Worm (Caenorhabditis elegans) whole organism, young adult: ENCODE data around the gene K07E1.1.

Experiments used
- B0019.2 ChIP-seq: fragments of 200-800 bp; sonication (Bioruptor generic); conservative IDR thresholded peaks from 2 replicates; pipeline ENCODE4 v1.3.6; 2022; ENCODE audit warnings: missing genetic modification reagents, missing genetic modification characterization, missing compliant biosample characterization
- C17E4.6 ChIP-seq: fragments of 200-800 bp; sonication (Bioruptor generic); IDR thresholded peaks from 2 replicates; pipeline ENCODE4 v1.3.6; 2022; ENCODE audit warnings: missing genetic modification reagents, missing genetic modification characterization, missing compliant biosample characterization
- D2030.7 ChIP-seq: fragments of 200-800 bp; sonication (Bioruptor generic); IDR thresholded peaks from 2 replicates; pipeline ENCODE4 v1.3.6; 2022; ENCODE audit warnings: missing genetic modification reagents, missing genetic modification characterization, missing compliant biosample characterization
- F10E7.11 ChIP-seq: sonication (generic microtip); optimal IDR thresholded peaks from 2 replicates; lab custom pipeline; 2017; ENCODE audit warnings: mild to moderate bottlenecking, missing genetic modification characterization, moderate library complexity, missing compliant biosample characterization
- F22D6.2 ChIP-seq: sonication (generic microtip); optimal IDR thresholded peaks from 2 replicates; lab custom pipeline; 2016; ENCODE audit warnings: mild to moderate bottlenecking, missing genetic modification characterization, missing compliant biosample characterization
- F23B12.7 ChIP-seq: sonication (generic microtip); optimal IDR thresholded peaks from 2 replicates; lab custom pipeline; 2017; ENCODE audit warnings: missing genetic modification characterization, mild to moderate bottlenecking, missing compliant biosample characterization, antibody characterized with exemption, moderate library complexity; ENCODE audit not compliant: insufficient read depth
- F33H1.4 ChIP-seq: fragments of 200-800 bp; sonication (Bioruptor generic); IDR thresholded peaks from 2 replicates; pipeline ENCODE4 v1.3.6; 2022; ENCODE audit warnings: missing genetic modification reagents, missing genetic modification characterization, missing compliant biosample characterization
- F37B4.10 ChIP-seq: fragments of 200-800 bp; sonication (Bioruptor generic); IDR thresholded peaks from 2 replicates; pipeline ENCODE4 v1.3.6; 2022; ENCODE audit warnings: missing genetic modification characterization, missing compliant biosample characterization
- F49E8.2 ChIP-seq: sonication (generic microtip); optimal IDR thresholded peaks from 3 replicates; lab custom pipeline; 2017; ENCODE audit warnings: missing genetic modification characterization, mild to moderate bottlenecking, missing compliant biosample characterization, antibody characterized with exemption, moderate library complexity; ENCODE audit not compliant: insufficient read depth
- F52B5.7 ChIP-seq: sonication (generic microtip); optimal IDR thresholded peaks from 2 replicates; lab custom pipeline; 2016; ENCODE audit warnings: mild to moderate bottlenecking, missing genetic modification characterization, missing compliant biosample characterization
- F57A8.1 ChIP-seq: fragments of 200-800 bp; sonication (Bioruptor generic); optimal IDR thresholded peaks from 2 replicates; lab custom pipeline; 2018; ENCODE audit warnings: mild to moderate bottlenecking, missing genetic modification characterization, moderate library complexity, missing compliant biosample characterization
- T07F8.4 ChIP-seq: sonication (generic microtip); optimal IDR thresholded peaks from 2 replicates; lab custom pipeline; 2016; ENCODE audit warnings: mild to moderate bottlenecking, missing genetic modification characterization, moderate library complexity, missing compliant biosample characterization
- T26A5.8 ChIP-seq: sonication (generic microtip); optimal IDR thresholded peaks from 2 replicates; lab custom pipeline; 2016; ENCODE audit warnings: missing genetic modification characterization, missing compliant biosample characterization
- ama-1 ChIP-seq, 3 experiments: fragments of 150-350 bp in 1 of 3; sonication (generic microtip) in 2 of 3; optimal IDR thresholded peaks; 2 replicates each; lab custom pipeline; 2014 to 2018; ENCODE audit warnings: missing biosample characterization in 2 of 3, missing genetic modification characterization in 2 of 3, missing genetic modification reagents in 2 of 3
- athp-1 ChIP-seq: sonication (generic microtip); optimal IDR thresholded peaks from 2 replicates; lab custom pipeline; 2017; ENCODE audit warnings: mild to moderate bottlenecking, missing genetic modification characterization, missing compliant biosample characterization
- attf-3 ChIP-seq: fragments of 200-800 bp; sonication (Bioruptor generic); conservative IDR thresholded peaks from 2 replicates; pipeline ENCODE4 v1.3.6; 2022; ENCODE audit warnings: missing genetic modification reagents, missing genetic modification characterization, missing compliant biosample characterization
- attf-5 ChIP-seq: fragments of 200-800 bp; sonication (Bioruptor generic); optimal IDR thresholded peaks from 2 replicates; lab custom pipeline; 2018; ENCODE audit warnings: mild to moderate bottlenecking, missing genetic modification characterization, missing compliant biosample characterization
- bed-1 ChIP-seq: fragments of 200-800 bp; sonication (Bioruptor generic); IDR thresholded peaks from 2 replicates; pipeline ENCODE4 v1.3.6; 2022; ENCODE audit warnings: missing genetic modification reagents, missing genetic modification characterization, missing compliant biosample characterization
- cebp-2 ChIP-seq: fragments of 200-800 bp; sonication (Bioruptor generic); IDR thresholded peaks from 2 replicates; pipeline ENCODE4 v1.3.6; 2022; ENCODE audit warnings: missing genetic modification characterization, missing compliant biosample characterization
- ceh-40 ChIP-seq: fragments of 200-800 bp; sonication (Bioruptor generic); IDR thresholded peaks from 2 replicates; pipeline ENCODE4 v1.3.6; 2022; ENCODE audit warnings: missing genetic modification characterization, missing compliant biosample characterization
- dox-1 ChIP-seq: fragments of 200-800 bp; sonication (Bioruptor generic); IDR thresholded peaks from 2 replicates; pipeline ENCODE4 v1.3.6; 2022; ENCODE audit warnings: missing genetic modification reagents, missing genetic modification characterization, missing compliant biosample characterization
- dpl-1 ChIP-seq: fragments of 150-350 bp; optimal IDR thresholded peaks from 2 replicates; lab custom pipeline; 2014; ENCODE audit warnings: missing biosample characterization, missing genetic modification reagents, missing genetic modification characterization
- egl-44 ChIP-seq: fragments of 200-800 bp; sonication (Bioruptor generic); IDR thresholded peaks from 2 replicates; pipeline ENCODE4 v1.3.6; 2022; ENCODE audit warnings: missing genetic modification reagents, missing genetic modification characterization, missing compliant biosample characterization
- egrh-3 ChIP-seq: fragments of 200-800 bp; sonication (Bioruptor generic); IDR thresholded peaks from 2 replicates; pipeline ENCODE4 v1.3.6; 2022; ENCODE audit warnings: missing genetic modification reagents, missing genetic modification characterization, missing compliant biosample characterization
- gei-17 ChIP-seq: fragments of 200-800 bp; sonication (Bioruptor generic); optimal IDR thresholded peaks from 2 replicates; lab custom pipeline; 2018; ENCODE audit warnings: mild to moderate bottlenecking, missing genetic modification characterization, missing compliant biosample characterization
- hmg-1.2 ChIP-seq: fragments of 200-800 bp; sonication (Bioruptor generic); IDR thresholded peaks from 2 replicates; pipeline ENCODE4 v1.3.6; 2022; ENCODE audit warnings: missing genetic modification reagents, missing genetic modification characterization, missing compliant biosample characterization
- let-607 ChIP-seq, 2 experiments: fragments of 200-800 bp in 1 of 2; sonication (Bioruptor generic) in 1 of 2; sonication (generic microtip) in 1 of 2; optimal IDR thresholded peaks; 2 replicates each; lab custom pipeline; 2016 to 2018; ENCODE audit warnings: mild to moderate bottlenecking in 2 of 2, missing compliant biosample characterization in 2 of 2, missing genetic modification characterization in 2 of 2, moderate library complexity in 2 of 2, missing genotype in 1 of 2
- lin-26 ChIP-seq: fragments of 200-800 bp; sonication (Bioruptor generic); IDR thresholded peaks from 2 replicates; pipeline ENCODE4 v1.3.6; 2022; ENCODE audit warnings: missing genetic modification reagents, missing genetic modification characterization, missing compliant biosample characterization
- lin-40 ChIP-seq: sonication (generic microtip); optimal IDR thresholded peaks from 2 replicates; lab custom pipeline; 2016; ENCODE audit warnings: missing genetic modification characterization, mild to moderate bottlenecking, missing compliant biosample characterization, missing genotype, missing genetic modification reagents
- lir-1 ChIP-seq: fragments of 200-800 bp; sonication (Bioruptor generic); conservative IDR thresholded peaks from 2 replicates; pipeline ENCODE4 v1.3.6; 2022; ENCODE audit warnings: missing genetic modification reagents, missing genetic modification characterization, missing compliant biosample characterization
- madf-3 ChIP-seq: fragments of 200-800 bp; sonication (Bioruptor generic); IDR thresholded peaks from 2 replicates; pipeline ENCODE4 v1.3.6; 2022; ENCODE audit warnings: missing genetic modification reagents, missing genetic modification characterization, missing compliant biosample characterization
- mel-28 ChIP-seq: sonication (generic microtip); optimal IDR thresholded peaks from 2 replicates; lab custom pipeline; 2016; ENCODE audit warnings: borderline replicate concordance, mild to moderate bottlenecking, missing genetic modification characterization, missing compliant biosample characterization
- mes-4 ChIP-seq: sonication (generic microtip); optimal IDR thresholded peaks from 2 replicates; lab custom pipeline; 2016; ENCODE audit warnings: missing genotype, missing genetic modification characterization, missing compliant biosample characterization
- nhr-179 ChIP-seq: sonication (generic microtip); optimal IDR thresholded peaks from 2 replicates; lab custom pipeline; 2016; ENCODE audit warnings: mild to moderate bottlenecking, missing genetic modification characterization, missing compliant biosample characterization
- nhr-27 ChIP-seq: fragments of 200-800 bp; sonication (Bioruptor generic); optimal IDR thresholded peaks from 2 replicates; lab custom pipeline; 2018; ENCODE audit warnings: mild to moderate bottlenecking, missing genetic modification characterization, moderate library complexity, missing compliant biosample characterization
- nhr-80 ChIP-seq: sonication (generic microtip); optimal IDR thresholded peaks from 2 replicates; lab custom pipeline; 2016; ENCODE audit warnings: missing genetic modification characterization, missing compliant biosample characterization
- rcor-1 ChIP-seq: fragments of 200-800 bp; sonication (Bioruptor generic); IDR thresholded peaks from 2 replicates; pipeline ENCODE4 v1.3.6; 2022; ENCODE audit warnings: missing genetic modification reagents, missing genetic modification characterization, missing compliant biosample characterization
- rec-8 ChIP-seq, 2 experiments: sonication (generic microtip); optimal IDR thresholded peaks; 2 replicates each; lab custom pipeline; 2016; ENCODE audit warnings: mild to moderate bottlenecking in 2 of 2, missing genetic modification characterization in 2 of 2, missing genetic modification reagents in 2 of 2, missing genotype in 2 of 2, missing biosample characterization in 1 of 2, missing compliant biosample characterization in 1 of 2, moderate library complexity in 1 of 2
- repo-1 ChIP-seq: sonication (generic microtip); optimal IDR thresholded peaks from 2 replicates; lab custom pipeline; 2017; ENCODE audit warnings: mild to moderate bottlenecking, missing genetic modification characterization, missing compliant biosample characterization
- rpc-1 ChIP-seq, 2 experiments: fragments of 150-350 bp in 1 of 2; sonication (generic microtip) in 1 of 2; optimal IDR thresholded peaks; 2 replicates each; lab custom pipeline; 2014 to 2018; ENCODE audit warnings: missing biosample characterization in 1 of 2, missing genetic modification characterization in 1 of 2, missing genetic modification reagents in 1 of 2, missing genotype in 1 of 2
- snpc-4 ChIP-seq, 5 experiments: fragments of 150-350 bp in 1 of 5; sonication (generic microtip) in 4 of 5; optimal IDR thresholded peaks; 2 replicates each; lab custom pipeline; 2014 to 2018; ENCODE audit warnings: missing genetic modification characterization in 5 of 5, missing biosample characterization in 3 of 5, antibody characterized with exemption in 2 of 5, mild to moderate bottlenecking in 2 of 5, missing compliant biosample characterization in 2 of 5, missing genotype in 2 of 5, moderate library complexity in 2 of 5, missing genetic modification reagents in 1 of 5
- somi-1 ChIP-seq: fragments of 200-800 bp; sonication (Bioruptor generic); optimal IDR thresholded peaks from 2 replicates; lab custom pipeline; 2018; ENCODE audit warnings: mild to moderate bottlenecking, missing genetic modification characterization, missing compliant biosample characterization
- tbx-9 ChIP-seq: sonication (generic microtip); optimal IDR thresholded peaks from 2 replicates; lab custom pipeline; 2016; ENCODE audit warnings: borderline replicate concordance, missing genetic modification characterization, inconsistent platforms, missing compliant biosample characterization
- unc-130 ChIP-seq: sonication (generic microtip); optimal IDR thresholded peaks from 2 replicates; lab custom pipeline; 2016; ENCODE audit warnings: missing genetic modification reagents, missing genetic modification characterization, missing compliant biosample characterization
- ztf-18 ChIP-seq: sonication (generic microtip); optimal IDR thresholded peaks from 2 replicates; lab custom pipeline; 2016; ENCODE audit warnings: missing genotype, mild to moderate bottlenecking, missing genetic modification characterization, missing compliant biosample characterization
- ztf-26 ChIP-seq: sonication (generic microtip); optimal IDR thresholded peaks from 2 replicates; lab custom pipeline; 2017; ENCODE audit warnings: missing genetic modification characterization, missing compliant biosample characterization
- ztf-3 ChIP-seq: fragments of 200-800 bp; sonication (Bioruptor generic); optimal IDR thresholded peaks from 2 replicates; lab custom pipeline; 2018; ENCODE audit warnings: mild to moderate bottlenecking, missing genetic modification characterization, missing compliant biosample characterization

K07E1.1 gene

ce11 chrII:4565205-4565604 is 14.3 kb downstream of the K07E1.1 start (continued):
- TF ChIP-seq F49E8.2, result no peak
- TF ChIP-seq snpc-4 (GFP tag; optimal IDR thresholded peaks at IDR 0.05; lab: Kevin White, UChicago), result no peak
- no peak for TF ChIP-seq snpc-4 (tag; optimal IDR thresholded peaks at IDR 0.05; lab: Kevin White, UChicago)
- TF ChIP-seq nhr-179 (tag; lab: Kevin White, UChicago), result no peak
- TF ChIP-seq D2030.7 (GFP tag; lab: Robert Waterston, UW), result peak; percentile 17; the same call in 1 of the 2 replicates
- peak; percentile 55 for TF ChIP-seq rpc-1 (optimal IDR thresholded peaks at IDR 0.05; lab: Kevin White, UChicago)
- TF ChIP-seq rpc-1 (tag; optimal IDR thresholded peaks at IDR 0.05; lab: Kevin White, UChicago), result peak; percentile 82
- TF ChIP-seq F37B4.10 (GFP tag; lab: Robert Waterston, UW), result no peak
- no peak for TF ChIP-seq dpl-1 (GFP tag; lab: Kevin White, UChicago)
- peak; percentile 36 for TF ChIP-seq nhr-80 (tag; lab: Kevin White, UChicago)
- TF ChIP-seq nhr-27 (tag; lab: Kevin White, UChicago), result no peak
- TF ChIP-seq F22D6.2 (tag; lab: Kevin White, UChicago), result no peak
- TF ChIP-seq lir-1, result no peak
- no peak for TF ChIP-seq F10E7.11 (tag; lab: Kevin White, UChicago)
- peak; percentile 25; the same call in 1 of the 2 replicates for TF ChIP-seq dox-1
- TF ChIP-seq attf-5 (GFP tag; lab: Kevin White, UChicago), result peak; percentile 7
- TF ChIP-seq ztf-26, result no peak
- TF ChIP-seq egrh-3 (GFP tag; lab: Robert Waterston, UW), result no peak
- TF ChIP-seq rec-8 (tag; optimal IDR thresholded peaks at IDR 0.05; lab: Kevin White, UChicago), result no peak
- TF ChIP-seq repo-1, result peak; percentile 23
- no peak for TF ChIP-seq mes-4 (tag; lab: Kevin White, UChicago)
- no peak for TF ChIP-seq rcor-1 (GFP tag; lab: Robert Waterston, UW)
- TF ChIP-seq F23B12.7 (tag; lab: Kevin White, UChicago), result no peak
- TF ChIP-seq ztf-18 (tag; lab: Kevin White, UChicago), result peak; percentile 25
- no peak for TF ChIP-seq let-607 (tag; optimal IDR thresholded peaks at IDR 0.05; lab: Kevin White, UChicago)
- no peak for TF ChIP-seq T07F8.4
- 0 out of 2 replicates have a peak, but pooled peaks have one; percentile 22 for TF ChIP-seq egl-44 (GFP tag; lab: Robert Waterston, UW)
- no peak for TF ChIP-seq F57A8.1 (GFP tag; lab: Kevin White, UChicago)
- TF ChIP-seq F33H1.4 (GFP tag; lab: Robert Waterston, UW), result peak; percentile 45
- TF ChIP-seq lin-40 (tag; lab: Kevin White, UChicago), result no peak
- no peak for TF ChIP-seq attf-3 (GFP tag; lab: Robert Waterston, UW)
- no peak for TF ChIP-seq ama-1 (optimal IDR thresholded peaks at IDR 0.05; lab: Kevin White, UChicago)
- TF ChIP-seq ama-1 (GFP tag; optimal IDR thresholded peaks at IDR 0.05; lab: Kevin White, UChicago), result peak in 1 of 2 experiments; percentile 12
- no peak for TF ChIP-seq ceh-40
- no peak for TF ChIP-seq T26A5.8 (tag; lab: Kevin White, UChicago)
- no peak; the same call in 1 of the 2 replicates for TF ChIP-seq hmg-1.2 (GFP tag; lab: Robert Waterston, UW)
- TF ChIP-seq somi-1 (GFP tag; lab: Kevin White, UChicago), result no peak
- peak; percentile 77 for TF ChIP-seq lin-26 (GFP tag; lab: Robert Waterston, UW)
- TF ChIP-seq B0019.2, result no peak
- TF ChIP-seq mel-28 (tag; lab: Kevin White, UChicago), result no peak
- no peak for TF ChIP-seq athp-1
- no peak for TF ChIP-seq tbx-9
- no peak for TF ChIP-seq madf-3 (GFP tag; lab: Robert Waterston, UW)
- TF ChIP-seq cebp-2, result no peak
- TF ChIP-seq C17E4.6, result no peak
- TF ChIP-seq F52B5.7 (tag; lab: Kevin White, UChicago), result no peak
- TF ChIP-seq bed-1, result no peak
- TF ChIP-seq unc-130 (GFP tag; lab: Kevin White, UChicago), result no peak
- TF ChIP-seq ztf-3 (GFP tag; lab: Kevin White, UChicago), result no peak
- no peak for TF ChIP-seq gei-17 (GFP tag; lab: Kevin White, UChicago)
